Fruit fly (Drosophila melanogaster) whole organism, embryonic: ENCODE results near the gene CG8907.

Experiments used
- Adf1 ChIP-seq: fragments of 200-800 bp; sonication (Bioruptor generic); IDR thresholded peaks from 2 replicates; pipeline ENCODE4 v1.3.6; 2022; ENCODE audit warnings: missing biosample characterization, missing genetic modification characterization
- Aef1 ChIP-seq: fragments of 200-800 bp; sonication (Bioruptor generic); IDR thresholded peaks from 3 replicates; pipeline ENCODE4 v1.3.6; 2022; ENCODE audit warnings: missing biosample characterization, missing genetic modification characterization
- Atf6 ChIP-seq: fragments of 200-800 bp; sonication (Bioruptor generic); IDR thresholded peaks from 2 replicates; pipeline ENCODE4 v1.3.6; 2022; ENCODE audit warnings: missing biosample characterization, missing genetic modification characterization
- Bgb ChIP-seq: fragments of 200-800 bp; sonication (Bioruptor generic); IDR thresholded peaks from 2 replicates; pipeline ENCODE4 v1.3.6; 2022; ENCODE audit warnings: missing biosample characterization, missing genetic modification characterization; ENCODE audit not compliant: partially characterized antibody
- CG10267 ChIP-seq: fragments of 200-800 bp; sonication (Bioruptor generic); optimal IDR thresholded peaks from 2 replicates; lab custom pipeline; 2018; ENCODE audit warnings: missing biosample characterization, mild to moderate bottlenecking, missing genetic modification characterization, moderate library complexity
- CG10565 ChIP-seq: fragments of 200-800 bp; sonication (Bioruptor generic); optimal IDR thresholded peaks from 3 replicates; lab custom pipeline; 2016; ENCODE audit warnings: missing biosample characterization, mild to moderate bottlenecking, missing genetic modification characterization
- CG12071 ChIP-seq: fragments of 200-800 bp; sonication (Bioruptor generic); optimal IDR thresholded peaks from 3 replicates; lab custom pipeline; 2018; ENCODE audit warnings: missing biosample characterization, mild to moderate bottlenecking, missing genetic modification characterization
- CG12659 ChIP-seq: fragments of 200-800 bp; sonication (Bioruptor generic); optimal IDR thresholded peaks from 3 replicates; lab custom pipeline; 2017; ENCODE audit warnings: mild to moderate bottlenecking, missing biosample characterization, missing genetic modification reagents, missing genetic modification characterization
- CG12744 ChIP-seq: fragments of 200-800 bp; sonication (Bioruptor generic); optimal IDR thresholded peaks from 2 replicates; lab custom pipeline; 2016; ENCODE audit warnings: missing biosample characterization, missing genetic modification characterization
- CG14667 ChIP-seq: fragments of 200-800 bp; sonication (Bioruptor generic); IDR thresholded peaks from 2 replicates; pipeline ENCODE4 v1.3.6; 2022; ENCODE audit warnings: missing biosample characterization, missing genetic modification characterization
- CG16815 ChIP-seq: fragments of 200-800 bp; sonication (Bioruptor generic); optimal IDR thresholded peaks from 3 replicates; lab custom pipeline; 2017; ENCODE audit warnings: missing biosample characterization, mild to moderate bottlenecking, missing genetic modification characterization
- CG17361 ChIP-seq: fragments of 200-800 bp; sonication (Bioruptor generic); IDR thresholded peaks from 3 replicates; pipeline ENCODE4 v1.3.6; 2022; ENCODE audit warnings: missing biosample characterization, missing genetic modification characterization
- CG18011 ChIP-seq: fragments of 200-800 bp; sonication (Bioruptor generic); optimal IDR thresholded peaks from 2 replicates; lab custom pipeline; 2017; ENCODE audit warnings: missing biosample characterization, missing genetic modification characterization, mild to moderate bottlenecking, moderate library complexity, missing genotype
- CG1832 ChIP-seq: fragments of 200-800 bp; sonication (Bioruptor generic); optimal IDR thresholded peaks from 2 replicates; lab custom pipeline; 2017; ENCODE audit warnings: missing biosample characterization, mild to moderate bottlenecking, missing genetic modification characterization, inconsistent platforms
- CG18476 ChIP-seq: fragments of 200-800 bp; sonication (Bioruptor generic); optimal IDR thresholded peaks from 2 replicates; lab custom pipeline; 2016; ENCODE audit warnings: missing biosample characterization, mild to moderate bottlenecking, missing genetic modification characterization
- CG18599 ChIP-seq: fragments of 200-800 bp; sonication (Bioruptor generic); optimal IDR thresholded peaks from 3 replicates; lab custom pipeline; 2017; ENCODE audit warnings: missing biosample characterization, missing genetic modification characterization, mild to moderate bottlenecking, moderate library complexity, missing genetic modification reagents
- CG2116 ChIP-seq: fragments of 200-800 bp; sonication (Bioruptor generic); optimal IDR thresholded peaks from 3 replicates; lab custom pipeline; 2018; ENCODE audit warnings: missing biosample characterization, mild to moderate bottlenecking, missing genetic modification characterization
- CG3163 ChIP-seq: fragments of 200-800 bp; sonication (Bioruptor generic); optimal IDR thresholded peaks from 3 replicates; lab custom pipeline; 2016; ENCODE audit warnings: missing biosample characterization, missing genetic modification characterization
- CG32767 ChIP-seq: fragments of 200-800 bp; sonication (Bioruptor generic); IDR thresholded peaks from 2 replicates; pipeline ENCODE4 v1.3.6; 2022; ENCODE audit warnings: missing biosample characterization, missing genetic modification characterization
- CG3995 ChIP-seq: fragments of 200-800 bp; sonication (Bioruptor generic); optimal IDR thresholded peaks from 3 replicates; lab custom pipeline; 2016; ENCODE audit warnings: missing biosample characterization, missing genetic modification characterization
- CG4328 ChIP-seq: fragments of 200-800 bp; sonication (Bioruptor generic); optimal IDR thresholded peaks from 3 replicates; lab custom pipeline; 2017; ENCODE audit warnings: missing biosample characterization, missing genetic modification reagents, missing genetic modification characterization
- CG7357 ChIP-seq: fragments of 200-800 bp; sonication (Bioruptor generic); IDR thresholded peaks from 3 replicates; pipeline ENCODE4 v1.3.6; 2022; ENCODE audit warnings: missing biosample characterization, missing genetic modification characterization
- Drgx ChIP-seq: fragments of 200-800 bp; sonication (Bioruptor generic); IDR thresholded peaks from 2 replicates; pipeline ENCODE4 v1.3.6; 2022; ENCODE audit warnings: missing biosample characterization, missing genetic modification characterization
- Elba2 ChIP-seq: fragments of 200-800 bp; sonication (Bioruptor generic); optimal IDR thresholded peaks from 3 replicates; lab custom pipeline; 2016; ENCODE audit warnings: missing biosample characterization, missing genetic modification characterization
- Fer3 ChIP-seq: fragments of 200-800 bp; sonication (Bioruptor generic); optimal IDR thresholded peaks from 2 replicates; lab custom pipeline; 2018; ENCODE audit warnings: missing biosample characterization, mild to moderate bottlenecking, missing genetic modification characterization, moderate library complexity
- Gug ChIP-seq: fragments of 200-800 bp; sonication (Bioruptor generic); IDR thresholded peaks from 4 replicates; pipeline ENCODE4 v1.3.6; 2022; ENCODE audit warnings: missing biosample characterization, missing genetic modification characterization
- HLH3B ChIP-seq: fragments of 200-800 bp; sonication (Bioruptor generic); IDR thresholded peaks from 2 replicates; pipeline ENCODE4 v1.3.6; 2022; ENCODE audit warnings: missing biosample characterization, missing genetic modification characterization
- HmgD ChIP-seq: fragments of 200-800 bp; sonication (Bioruptor generic); optimal IDR thresholded peaks from 3 replicates; lab custom pipeline; 2016; ENCODE audit warnings: missing biosample characterization, missing genetic modification characterization
- Scr ChIP-seq: fragments of 200-800 bp; sonication (Bioruptor generic); IDR thresholded peaks from 2 replicates; pipeline ENCODE4 v1.3.6; 2022; ENCODE audit warnings: missing biosample characterization, missing genetic modification characterization; ENCODE audit not compliant: partially characterized antibody
- Vsx1 ChIP-seq: fragments of 200-800 bp; sonication (Bioruptor generic); optimal IDR thresholded peaks from 2 replicates; lab custom pipeline; 2017; ENCODE audit warnings: missing biosample characterization, mild to moderate bottlenecking, missing genetic modification characterization, missing genetic modification reagents
- al ChIP-seq: fragments of 200-800 bp; sonication (Bioruptor generic); IDR thresholded peaks from 2 replicates; pipeline ENCODE4 v1.3.6; 2022; ENCODE audit warnings: missing biosample characterization, missing genetic modification characterization
- amos ChIP-seq: fragments of 200-800 bp; sonication (Bioruptor generic); IDR thresholded peaks from 2 replicates; pipeline ENCODE4 v1.3.6; 2022; ENCODE audit warnings: missing biosample characterization, missing genetic modification characterization; ENCODE audit not compliant: partially characterized antibody
- bowl ChIP-seq: fragments of 200-800 bp; sonication (Bioruptor generic); IDR thresholded peaks from 2 replicates; pipeline ENCODE4 v1.3.6; 2022; ENCODE audit warnings: missing biosample characterization, missing genetic modification characterization
- bsh ChIP-seq, 2 experiments: fragments of 200-800 bp; sonication (Bioruptor generic); optimal IDR thresholded peaks; 2 replicates each; lab custom pipeline; 2017 to 2018; ENCODE audit warnings: mild to moderate bottlenecking in 2 of 2, missing biosample characterization in 2 of 2, missing genetic modification characterization in 2 of 2, moderate library complexity in 1 of 2
- danr ChIP-seq: fragments of 200-800 bp; sonication (Bioruptor generic); IDR thresholded peaks from 2 replicates; pipeline ENCODE4 v1.3.6; 2022; ENCODE audit warnings: missing biosample characterization, missing genetic modification characterization
- dimm ChIP-seq: fragments of 200-800 bp; sonication (Bioruptor generic); IDR thresholded peaks from 2 replicates; pipeline ENCODE4 v1.3.6; 2022; ENCODE audit warnings: missing biosample characterization, missing genetic modification characterization
- dmrt99B ChIP-seq: fragments of 200-800 bp; sonication (Bioruptor generic); optimal IDR thresholded peaks from 2 replicates; lab custom pipeline; 2018; ENCODE audit warnings: missing biosample characterization, mild to moderate bottlenecking, missing genetic modification characterization, moderate library complexity
- dpn ChIP-seq, 2 experiments: fragments of 200-800 bp; sonication (Bioruptor generic); optimal IDR thresholded peaks; 3 replicates each; lab custom pipeline; 2016; ENCODE audit warnings: missing biosample characterization in 2 of 2, missing genetic modification characterization in 2 of 2
- ewg ChIP-seq: fragments of 200-800 bp; sonication (Bioruptor generic); optimal IDR thresholded peaks from 3 replicates; lab custom pipeline; 2017; ENCODE audit warnings: mild to moderate bottlenecking, missing biosample characterization, missing genetic modification reagents, missing genetic modification characterization
- gce ChIP-seq: fragments of 200-800 bp; sonication (Bioruptor generic); IDR thresholded peaks from 3 replicates; pipeline ENCODE4 v1.3.6; 2022; ENCODE audit warnings: missing biosample characterization, missing genetic modification characterization
- gem ChIP-seq: fragments of 200-800 bp; sonication (Bioruptor generic); optimal IDR thresholded peaks from 2 replicates; lab custom pipeline; 2019; ENCODE audit warnings: missing biosample characterization, mild to moderate bottlenecking, missing genetic modification characterization, moderate library complexity
- hth ChIP-seq: fragments of >200 bp; optimal IDR thresholded peaks from 2 replicates; lab custom pipeline; 2017; ENCODE audit warnings: inconsistent platforms
- jing ChIP-seq: fragments of 200-800 bp; sonication (Bioruptor generic); optimal IDR thresholded peaks from 2 replicates; lab custom pipeline; 2018; ENCODE audit warnings: missing biosample characterization, mild to moderate bottlenecking, missing genetic modification characterization
- odd ChIP-seq: fragments of 200-800 bp; sonication (Bioruptor generic); optimal IDR thresholded peaks from 2 replicates; lab custom pipeline; 2017; ENCODE audit warnings: missing biosample characterization, mild to moderate bottlenecking, missing genetic modification characterization
- pan ChIP-seq, 4 experiments: fragments of >200 bp in 3 of 4; fragments of 200-800 bp in 1 of 4; sonication (Bioruptor generic) in 1 of 4; optimal IDR thresholded peaks in 3 of 4; IDR thresholded peaks in 1 of 4; 2 replicates each; pipeline versions ENCODE4 v1.3.6 to Lab custom; 2017 to 2022; ENCODE audit warnings: missing biosample characterization in 2 of 4, missing genetic modification characterization in 2 of 4, mixed read lengths in 1 of 4
- row ChIP-seq: fragments of 200-800 bp; sonication (Bioruptor generic); IDR thresholded peaks from 3 replicates; pipeline ENCODE4 v1.3.6; 2022; ENCODE audit warnings: missing biosample characterization, missing genetic modification characterization
- scrt ChIP-seq: fragments of 200-800 bp; sonication (Bioruptor generic); optimal IDR thresholded peaks from 2 replicates; lab custom pipeline; 2018; ENCODE audit warnings: missing biosample characterization, mild to moderate bottlenecking, missing genetic modification characterization, moderate library complexity
- stc ChIP-seq: fragments of 200-800 bp; sonication (Bioruptor generic); IDR thresholded peaks from 2 replicates; pipeline ENCODE4 v1.3.6; 2022; ENCODE audit warnings: missing biosample characterization, missing genetic modification characterization
- toy ChIP-seq: fragments of 200-800 bp; sonication (Bioruptor generic); IDR thresholded peaks from 2 replicates; pipeline ENCODE4 v1.3.6; 2022; ENCODE audit warnings: missing biosample characterization, missing genetic modification characterization
- z ChIP-seq: fragments of 200-800 bp; sonication (Bioruptor generic); IDR thresholded peaks from 3 replicates; pipeline ENCODE4 v1.3.6; 2022; ENCODE audit warnings: missing biosample characterization, missing genetic modification characterization

Gene CG8907

dm6 chr3R:17059100-17059810 is 51.2 kb downstream of the CG8907 start (continued):
- TF ChIP-seq CG3995 (GFP tag; lab: Kevin White, UChicago) (no peak), hth (lab: Kevin White, UChicago) (no peak), z (GFP tag; lab: Robert Waterston, UW) (no peak), odd (no peak), gem (tag; lab: Kevin White, UChicago) (peak; percentile 62), Aef1 (GFP tag; lab: Robert Waterston, UW) (no peak), CG4328 (GFP tag; lab: Kevin White, UChicago) (no peak), CG18599 (no peak), Vsx1 (GFP tag; lab: Kevin White, UChicago) (no peak), CG16815 (GFP tag; lab: Kevin White, UChicago) (no peak), danr (no peak), CG18476 (GFP tag; lab: Kevin White, UChicago) (no peak), ewg (GFP tag; lab: Kevin White, UChicago) (peak; percentile 46), CG10267 (tag; lab: Kevin White, UChicago) (no peak), CG7357 (GFP tag; lab: Robert Waterston, UW) (no peak), CG10565 (GFP tag; lab: Kevin White, UChicago) (no peak), HLH3B (no peak), amos (GFP tag; lab: Robert Waterston, UW) (no peak), CG32767 (no peak), bowl (GFP tag; lab: Robert Waterston, UW) (no peak), scrt (GFP tag; lab: Kevin White, UChicago) (no peak), CG12744 (no peak), Drgx (GFP tag; lab: Robert Waterston, UW) (peak; percentile 36; the same call in 1 of the 2 replicates), gce (GFP tag; lab: Robert Waterston, UW) (no peak), Elba2 (no peak), CG12659 (GFP tag; lab: Kevin White, UChicago) (no peak), Adf1 (no peak), Fer3 (no peak), Atf6 (no peak), dpn (GFP tag; optimal IDR thresholded peaks at IDR 0.05; lab: Kevin White, UChicago) (peak in 1 of 2 experiments; percentile 8), al (GFP tag; lab: Robert Waterston, UW) (no peak), jing (GFP tag; lab: Kevin White, UChicago) (no peak), toy (GFP tag; lab: Robert Waterston, UW) (no peak), CG3163 (no peak), HmgD (GFP tag; lab: Kevin White, UChicago) (no peak), dmrt99B (tag; lab: Kevin White, UChicago) (peak; percentile 35), stc (GFP tag; lab: Robert Waterston, UW) (no peak), CG2116 (no peak), row (GFP tag; lab: Robert Waterston, UW) (no peak), bsh (GFP tag; optimal IDR thresholded peaks at IDR 0.05; lab: Kevin White, UChicago) (peak; percentile 25 to 88), CG17361 (GFP tag; lab: Robert Waterston, UW) (0 out of 3 replicates have a peak, but pooled peaks have one; percentile 9), CG1832 (no peak), CG14667 (GFP tag; lab: Robert Waterston, UW) (no peak), pan (optimal IDR thresholded peaks at IDR 0.05; lab: Kevin White, UChicago) (no peak), pan (GFP tag; optimal IDR thresholded peaks at IDR 0.05 in 1 of 2, IDR thresholded peaks at IDR 0.05 in 1 of 2) (no peak), CG18011 (GFP tag; lab: Kevin White, UChicago) (no peak), CG12071 (GFP tag; lab: Kevin White, UChicago) (no peak), Gug (GFP tag; lab: Robert Waterston, UW) (no peak), Scr (no peak), dimm (no peak), Bgb (GFP tag; lab: Robert Waterston, UW) (no peak)
